Worm (Caenorhabditis elegans): Measurements from ENCODE around the gene srh-180.
"Not testable (repeated sequence)": the region's sequence is repeated elsewhere in the genome, so short reads cannot be mapped to it uniquely, and the experiment has no call there.

ce11 chrV:16338287-16339092, 21.1 kb downstream of the srh-180 start, which contains the start of gene slc-9B.2:
- not testable (repeated sequence) for TF ChIP-seq ces-1 (GFP tag; optimal IDR thresholded peaks at IDR 0.05); unc-62 (GFP tag; optimal IDR thresholded peaks at IDR 0.05); pqm-1 (tag; optimal IDR thresholded peaks at IDR 0.05); lin-13 (GFP tag; optimal IDR thresholded peaks at IDR 0.05); nhr-12 (tag; optimal IDR thresholded peaks at IDR 0.05); lsy-2 (tag; optimal IDR thresholded peaks at IDR 0.05); egl-27 (tag; optimal IDR thresholded peaks at IDR 0.05); fos-1 (tag; optimal IDR thresholded peaks at IDR 0.05)
